Worm (Caenorhabditis elegans) whole organism, L2 larva: ENCODE measurements around the gene spe-45.

Experiments used
- alr-1 ChIP-seq: fragments of 150-350 bp; optimal IDR thresholded peaks from 2 replicates; lab custom pipeline; 2014; ENCODE audit warnings: missing biosample characterization, missing genetic modification characterization
- ama-1 ChIP-seq: fragments of 150-350 bp; optimal IDR thresholded peaks from 2 replicates; lab custom pipeline; 2018; ENCODE audit warnings: inconsistent platforms
- egl-27 ChIP-seq: sonication (generic microtip); optimal IDR thresholded peaks from 3 replicates; lab custom pipeline; 2017; ENCODE audit warnings: missing biosample characterization, missing genetic modification reagents, missing genetic modification characterization
- elt-3 ChIP-seq: sonication (generic microtip); optimal IDR thresholded peaks from 2 replicates; lab custom pipeline; 2017; ENCODE audit warnings: missing biosample characterization, missing genetic modification characterization
- nhr-10 ChIP-seq: sonication (generic microtip); optimal IDR thresholded peaks from 2 replicates; lab custom pipeline; 2017; ENCODE audit warnings: missing biosample characterization, missing genetic modification characterization
- nhr-11 ChIP-seq: fragments of 150-350 bp; optimal IDR thresholded peaks from 2 replicates; lab custom pipeline; 2014; ENCODE audit warnings: missing biosample characterization, missing genetic modification characterization
- snpc-4 ChIP-seq: fragments of 150-350 bp; optimal IDR thresholded peaks from 2 replicates; lab custom pipeline; 2014; ENCODE audit warnings: missing biosample characterization, missing genetic modification characterization

DNA sequence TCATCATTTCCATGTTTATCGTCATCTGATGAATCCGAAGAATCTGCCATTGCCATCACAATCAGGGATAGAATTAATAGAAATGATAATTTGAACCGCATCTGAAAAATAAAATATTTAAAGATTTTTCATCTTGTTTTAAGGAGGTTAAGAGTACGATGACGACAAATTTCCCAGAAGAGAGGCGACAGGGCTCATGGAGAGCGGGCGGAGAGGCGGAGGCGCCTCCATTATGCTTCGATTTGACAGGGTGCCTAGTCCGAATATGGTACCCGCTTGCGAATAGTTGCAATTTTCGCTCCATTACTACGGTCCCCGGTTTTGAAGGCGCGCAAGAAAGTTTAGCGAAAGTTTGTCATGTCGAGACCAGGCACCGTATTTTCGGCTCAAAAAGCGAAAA lies 4.8 kb downstream of the spe-45 start, which contains the start of gene F28D1.6:
- TF ChIP-seq elt-3 (tag; lab: Kevin White, UChicago) (no peak), alr-1 (no peak), snpc-4 (no peak), nhr-11 (tag; lab: Kevin White, UChicago) (no peak), egl-27 (tag; lab: Kevin White, UChicago) (no peak), nhr-10 (tag; lab: Kevin White, UChicago) (no peak), ama-1 (lab: Kevin White, UChicago) (no peak)
